Fruit fly (Drosophila melanogaster): ENCODE measurements around the gene CG11723.

Gene CG11723

dm6 chr2L:2179366-2179765, 32.3 kb upstream of the CG11723 start:
- TF ChIP-seq CG8478 (optimal IDR thresholded peaks at IDR 0.05) (no peak), CTCF (optimal IDR thresholded peaks at IDR 0.05) (no peak)

dm6 chr2L:2178810-2179143, 31.7 kb upstream of the CG11723 start:
- TF ChIP-seq CG8478 (optimal IDR thresholded peaks at IDR 0.05) (no peak), CTCF (optimal IDR thresholded peaks at IDR 0.05) (no peak)

- no peak for TF ChIP-seq CTCF (optimal IDR thresholded peaks at IDR 0.05)
Measured at dm6 chr2L:2177969-2178809, 31.1 kb upstream of the CG11723 start, which contains the start of gene aop. Gene aop, minus strand, starts transcription at chr2L:2178754.

- no peak for TF ChIP-seq CG8478 (optimal IDR thresholded peaks at IDR 0.05)
- no peak for TF ChIP-seq CTCF (optimal IDR thresholded peaks at IDR 0.05)
Measured at dm6 chr2L:2177312-2177968, 30.4 kb upstream of the CG11723 start.

dm6 chr2L:2175930-2176643, 29.0 kb upstream of the CG11723 start:
- TF ChIP-seq CTCF (optimal IDR thresholded peaks at IDR 0.05) = no peak
- no peak for TF ChIP-seq CG8478 (optimal IDR thresholded peaks at IDR 0.05)

- TF ChIP-seq CTCF (optimal IDR thresholded peaks at IDR 0.05) (no peak), CG8478 (optimal IDR thresholded peaks at IDR 0.05) (no peak)
Measured at dm6 chr2L:2175090-2175830, 28.2 kb upstream of the CG11723 start.

- TF ChIP-seq CG8478 (optimal IDR thresholded peaks at IDR 0.05) = no peak
- TF ChIP-seq CTCF (optimal IDR thresholded peaks at IDR 0.05) = no peak
Measured at dm6 chr2L:2173604-2174003, 26.5 kb upstream of the CG11723 start.

dm6 chr2L:2173191-2173590, 26.1 kb upstream of the CG11723 start:
- no peak for TF ChIP-seq CG8478 (optimal IDR thresholded peaks at IDR 0.05)
- TF ChIP-seq CTCF (optimal IDR thresholded peaks at IDR 0.05) = no peak

- TF ChIP-seq CG8478 (optimal IDR thresholded peaks at IDR 0.05) (no peak), CTCF (optimal IDR thresholded peaks at IDR 0.05) (no peak)
Measured at dm6 chr2L:2172460-2173121, 25.5 kb upstream of the CG11723 start.

dm6 chr2L:2171366-2172078, 24.4 kb upstream of the CG11723 start:
- TF ChIP-seq CG8478 (optimal IDR thresholded peaks at IDR 0.05) (no peak), CTCF (optimal IDR thresholded peaks at IDR 0.05) (no peak)

dm6 chr2L:2168894-2169456, 21.9 kb upstream of the CG11723 start:
- TF ChIP-seq CTCF (optimal IDR thresholded peaks at IDR 0.05) (no peak), CG8478 (optimal IDR thresholded peaks at IDR 0.05) (no peak)

- TF ChIP-seq CG8478 (optimal IDR thresholded peaks at IDR 0.05) (no peak), CTCF (optimal IDR thresholded peaks at IDR 0.05) (no peak)
Measured at dm6 chr2L:2168184-2168893, 21.3 kb upstream of the CG11723 start.
